Worm (Caenorhabditis elegans) whole organism, L4 larva: ENCODE results near the gene F14E5.8.

Experiments used
- D1046.2 ChIP-seq: fragments of 200-800 bp; sonication (Bioruptor generic); IDR thresholded peaks from 2 replicates; pipeline ENCODE4 v1.3.6; 2022; ENCODE audit warnings: missing genetic modification characterization, missing compliant biosample characterization
- F26F4.8 ChIP-seq: fragments of 200-800 bp; sonication (Bioruptor generic); conservative IDR thresholded peaks from 2 replicates; pipeline ENCODE4 v1.3.6; 2022; ENCODE audit warnings: missing genetic modification characterization, missing compliant biosample characterization
- F37D6.2 ChIP-seq: sonication (generic microtip); optimal IDR thresholded peaks from 2 replicates; lab custom pipeline; 2016; ENCODE audit warnings: mild to moderate bottlenecking, missing genetic modification characterization, missing compliant biosample characterization
- F44E2.7 ChIP-seq: fragments of 200-800 bp; sonication (Bioruptor generic); IDR thresholded peaks from 2 replicates; pipeline ENCODE4 v2.1.2; 2022; ENCODE audit warnings: missing genetic modification characterization, missing compliant biosample characterization
- T20F7.1 ChIP-seq: fragments of 200-800 bp; sonication (Bioruptor generic); optimal IDR thresholded peaks from 2 replicates; lab custom pipeline; 2018; ENCODE audit warnings: mild to moderate bottlenecking, missing genetic modification characterization, missing compliant biosample characterization
- Y48G9A.11 ChIP-seq: fragments of 200-800 bp; sonication (Bioruptor generic); IDR thresholded peaks from 2 replicates; pipeline ENCODE4 v1.3.6; 2022; ENCODE audit warnings: missing genetic modification reagents, missing genetic modification characterization, missing compliant biosample characterization
- Y75B8A.6 ChIP-seq: fragments of 200-800 bp; sonication (Bioruptor generic); IDR thresholded peaks from 2 replicates; pipeline ENCODE4 v1.3.6; 2022; ENCODE audit warnings: missing genetic modification reagents, missing genetic modification characterization, missing compliant biosample characterization
- aha-1 ChIP-seq: fragments of 150-350 bp; peaks from one replicate; lab custom pipeline; 2014; ENCODE audit warnings: missing biosample characterization, missing genetic modification characterization
- aly-2 ChIP-seq: sonication (generic microtip); optimal IDR thresholded peaks from 2 replicates; lab custom pipeline; 2018; ENCODE audit warnings: missing biosample characterization, missing genetic modification characterization
- ama-1 ChIP-seq: fragments of 150-350 bp; optimal IDR thresholded peaks from 2 replicates; lab custom pipeline; 2014; ENCODE audit warnings: inconsistent platforms, mixed read lengths
- arid-1 ChIP-seq: fragments of 200-800 bp; sonication (Bioruptor generic); conservative IDR thresholded peaks from 2 replicates; pipeline ENCODE4 v1.3.6; 2022; ENCODE audit warnings: missing genetic modification reagents, missing genetic modification characterization, missing compliant biosample characterization
- ceh-32 ChIP-seq: sonication (generic microtip); optimal IDR thresholded peaks from 2 replicates; lab custom pipeline; 2016; ENCODE audit warnings: mild to moderate bottlenecking, missing genetic modification characterization, missing compliant biosample characterization; ENCODE audit not compliant: poor library complexity
- ceh-62 ChIP-seq: sonication (generic microtip); optimal IDR thresholded peaks from 2 replicates; lab custom pipeline; 2017; ENCODE audit warnings: missing biosample characterization, missing genetic modification characterization
- cey-2 ChIP-seq: sonication (generic microtip); optimal IDR thresholded peaks from 3 replicates; lab custom pipeline; 2017; ENCODE audit warnings: missing genetic modification characterization, mild to moderate bottlenecking, missing compliant biosample characterization, antibody characterized with exemption, borderline replicate concordance; ENCODE audit not compliant: insufficient read depth
- ctbp-1 ChIP-seq: fragments of 200-800 bp; sonication (Bioruptor generic); IDR thresholded peaks from 2 replicates; pipeline ENCODE4 v1.3.6; 2022; ENCODE audit warnings: missing genetic modification reagents, missing genetic modification characterization, missing compliant biosample characterization
- daf-16 ChIP-seq, 3 experiments: sonication (generic microtip); optimal IDR thresholded peaks; 2 replicates each; lab custom pipeline; 2016 to 2017; ENCODE audit warnings: missing genetic modification characterization in 3 of 3, missing genetic modification reagents in 3 of 3, mild to moderate bottlenecking in 2 of 3, missing compliant biosample characterization in 2 of 3, missing biosample characterization in 1 of 3, moderate library complexity in 1 of 3
- dmd-6 ChIP-seq: fragments of 200-800 bp; sonication (Bioruptor generic); IDR thresholded peaks from 2 replicates; pipeline ENCODE4 v1.3.6; 2022; ENCODE audit warnings: missing genetic modification reagents, missing genetic modification characterization, missing compliant biosample characterization
- duxl-1 ChIP-seq: sonication (generic microtip); optimal IDR thresholded peaks from 2 replicates; lab custom pipeline; 2016; ENCODE audit warnings: mild to moderate bottlenecking, missing genetic modification characterization, moderate library complexity, missing compliant biosample characterization; ENCODE audit not compliant: poor library complexity
- dve-1 ChIP-seq: sonication (generic microtip); optimal IDR thresholded peaks from 2 replicates; lab custom pipeline; 2017; ENCODE audit warnings: antibody characterized with exemption, mild to moderate bottlenecking, missing genetic modification characterization, missing compliant biosample characterization; ENCODE audit not compliant: insufficient read depth
- egl-27 ChIP-seq: sonication (generic microtip); optimal IDR thresholded peaks from 3 replicates; lab custom pipeline; 2017; ENCODE audit warnings: missing biosample characterization, missing genetic modification reagents, missing genetic modification characterization
- fos-1 ChIP-seq: fragments of 150-350 bp; optimal IDR thresholded peaks from 2 replicates; lab custom pipeline; 2014; ENCODE audit warnings: missing biosample characterization, missing genetic modification characterization
- hif-1 ChIP-seq, 2 experiments: sonication (generic microtip); optimal IDR thresholded peaks; 2 replicates each; lab custom pipeline; 2016 to 2017; ENCODE audit warnings: missing compliant biosample characterization in 2 of 2, missing genetic modification characterization in 2 of 2, missing genetic modification reagents in 2 of 2, missing genotype in 2 of 2, mild to moderate bottlenecking in 1 of 2
- hlh-30 ChIP-seq: sonication (generic microtip); optimal IDR thresholded peaks from 2 replicates; lab custom pipeline; 2017; ENCODE audit warnings: antibody characterized with exemption, mild to moderate bottlenecking, missing genetic modification characterization, missing compliant biosample characterization; ENCODE audit not compliant: insufficient read depth
- lin-13 ChIP-seq: fragments of 150-350 bp; optimal IDR thresholded peaks from 2 replicates; lab custom pipeline; 2014; ENCODE audit warnings: missing biosample characterization, missing genetic modification reagents, missing genetic modification characterization
- lin-39 ChIP-seq: fragments of 150-350 bp; optimal IDR thresholded peaks from 2 replicates; lab custom pipeline; 2014; ENCODE audit warnings: missing biosample characterization, missing genetic modification reagents, missing genetic modification characterization
- lsy-2 ChIP-seq, 2 experiments: fragments of 150-350 bp in 1 of 2; sonication (generic microtip) in 1 of 2; optimal IDR thresholded peaks; 2 replicates each; lab custom pipeline; 2014 to 2017; ENCODE audit warnings: missing biosample characterization in 2 of 2, missing genetic modification characterization in 2 of 2
- madf-9 ChIP-seq: fragments of 200-800 bp; sonication (Bioruptor generic); conservative IDR thresholded peaks from 2 replicates; pipeline ENCODE4 v1.3.6; 2022; ENCODE audit warnings: missing genetic modification reagents, missing genetic modification characterization, missing compliant biosample characterization
- mdt-29 ChIP-seq: fragments of 200-800 bp; sonication (Bioruptor generic); IDR thresholded peaks from 2 replicates; pipeline ENCODE4 v1.3.6; 2022; ENCODE audit warnings: missing genetic modification reagents, missing genetic modification characterization, missing compliant biosample characterization
- mep-1 ChIP-seq: fragments of 150-350 bp; sonication (generic microtip); optimal IDR thresholded peaks from 3 replicates; lab custom pipeline; 2014; ENCODE audit warnings: missing biosample characterization, missing genetic modification characterization
- mxl-3 ChIP-seq: fragments of 200-800 bp; sonication (Bioruptor generic); optimal IDR thresholded peaks from 2 replicates; lab custom pipeline; 2018; ENCODE audit warnings: mild to moderate bottlenecking, missing genetic modification characterization, missing compliant biosample characterization
- nhr-10 ChIP-seq: fragments of 150-350 bp; optimal IDR thresholded peaks from 2 replicates; lab custom pipeline; 2014; ENCODE audit warnings: missing biosample characterization, missing genetic modification characterization
- nhr-102 ChIP-seq: sonication (generic microtip); optimal IDR thresholded peaks from 2 replicates; lab custom pipeline; 2016; ENCODE audit warnings: mild to moderate bottlenecking, missing genetic modification characterization, moderate library complexity, missing compliant biosample characterization
- nhr-11 ChIP-seq: fragments of 150-350 bp; optimal IDR thresholded peaks from 2 replicates; lab custom pipeline; 2014; ENCODE audit warnings: missing biosample characterization, missing genetic modification characterization
- nhr-111 ChIP-seq: fragments of 200-800 bp; sonication (Bioruptor generic); optimal IDR thresholded peaks from 2 replicates; lab custom pipeline; 2018; ENCODE audit warnings: mild to moderate bottlenecking, missing genetic modification characterization, missing compliant biosample characterization
- nhr-25 ChIP-seq: sonication (generic microtip); optimal IDR thresholded peaks from 2 replicates; lab custom pipeline; 2017; ENCODE audit warnings: missing genetic modification characterization, mild to moderate bottlenecking, missing compliant biosample characterization, antibody characterized with exemption, moderate library complexity, borderline replicate concordance; ENCODE audit not compliant: insufficient read depth
- nhr-28 ChIP-seq: fragments of 150-350 bp; optimal IDR thresholded peaks from 2 replicates; lab custom pipeline; 2014; ENCODE audit warnings: missing biosample characterization, missing genetic modification characterization
- nhr-42 ChIP-seq: fragments of 200-800 bp; sonication (Bioruptor generic); IDR thresholded peaks from 2 replicates; pipeline ENCODE4 v1.3.6; 2022; ENCODE audit warnings: missing genetic modification characterization, missing compliant biosample characterization
- nhr-77 ChIP-seq: fragments of 150-350 bp; optimal IDR thresholded peaks from 2 replicates; lab custom pipeline; 2014; ENCODE audit warnings: missing biosample characterization, missing genetic modification characterization
- pha-4 ChIP-seq, 2 experiments: fragments of 150-350 bp in 1 of 2; fragments of 200-800 bp in 1 of 2; sonication (Bioruptor generic) in 1 of 2; IDR thresholded peaks in 1 of 2; optimal IDR thresholded peaks in 1 of 2; 2 replicates each; pipeline versions ENCODE4 v1.3.6 to Lab custom; 2014 to 2022; ENCODE audit warnings: missing genetic modification characterization in 2 of 2, missing genetic modification reagents in 2 of 2, missing biosample characterization in 1 of 2, missing compliant biosample characterization in 1 of 2
- pqm-1 ChIP-seq: sonication (generic microtip); optimal IDR thresholded peaks from 2 replicates; lab custom pipeline; 2017; ENCODE audit warnings: missing biosample characterization, missing genetic modification characterization
- saeg-2 ChIP-seq: fragments of 200-800 bp; sonication (Bioruptor generic); IDR thresholded peaks from 2 replicates; pipeline ENCODE4 v1.3.6; 2022; ENCODE audit warnings: missing genetic modification reagents, missing genetic modification characterization, missing compliant biosample characterization
- sdz-12 ChIP-seq: fragments of 200-800 bp; sonication (Bioruptor generic); optimal IDR thresholded peaks from 2 replicates; lab custom pipeline; 2018; ENCODE audit warnings: mild to moderate bottlenecking, missing genetic modification characterization, missing compliant biosample characterization
- snpc-4 ChIP-seq: fragments of 150-350 bp; optimal IDR thresholded peaks from 2 replicates; lab custom pipeline; 2014; ENCODE audit warnings: missing biosample characterization, missing genetic modification characterization
- spr-1 ChIP-seq: sonication (generic microtip); optimal IDR thresholded peaks from 2 replicates; lab custom pipeline; 2016; ENCODE audit warnings: mild to moderate bottlenecking, missing genetic modification characterization, missing compliant biosample characterization
- spr-3 ChIP-seq: fragments of 200-800 bp; sonication (Bioruptor generic); optimal IDR thresholded peaks from 2 replicates; lab custom pipeline; 2018; ENCODE audit warnings: mild to moderate bottlenecking, missing genetic modification characterization, missing compliant biosample characterization
- tra-1 ChIP-seq: fragments of 200-800 bp; sonication (Bioruptor generic); IDR thresholded peaks from 2 replicates; pipeline ENCODE4 v1.3.6; 2022; ENCODE audit warnings: missing genetic modification reagents, missing genetic modification characterization, missing compliant biosample characterization
- unc-62 ChIP-seq, 3 experiments: fragments of 150-350 bp in 1 of 3; sonication (generic microtip); optimal IDR thresholded peaks in 2 of 3; peaks in 1 of 3; 1 replicate in 1 of 3; 2 replicates in 2 of 3; lab custom pipeline; 2014 to 2017; ENCODE audit warnings: missing biosample characterization in 3 of 3, missing genetic modification characterization in 3 of 3, missing genetic modification reagents in 3 of 3, missing genotype in 1 of 3
- vab-7 ChIP-seq: fragments of 200-800 bp; sonication (Bioruptor generic); IDR thresholded peaks from 2 replicates; pipeline ENCODE4 v1.3.6; 2022; ENCODE audit warnings: missing genetic modification reagents, missing genetic modification characterization, missing compliant biosample characterization
- ztf-11 ChIP-seq: fragments of 150-350 bp; optimal IDR thresholded peaks from 2 replicates; lab custom pipeline; 2014; ENCODE audit warnings: missing biosample characterization, missing genetic modification characterization

F14E5.8 gene

ce11 chrII:8386897-8387296, 33.0 kb upstream of the F14E5.8 start (continued):
- TF ChIP-seq unc-62 (GFP tag; optimal IDR thresholded peaks at IDR 0.05 in 1 of 2; lab: Kevin White, UChicago) (peak in 1 of 2 experiments; percentile 13), unc-62 (tag; optimal IDR thresholded peaks at IDR 0.05; lab: Kevin White, UChicago) (no peak), ceh-62 (tag; lab: Kevin White, UChicago) (no peak), vab-7 (GFP tag; lab: Robert Waterston, UW) (no peak), saeg-2 (GFP tag; lab: Robert Waterston, UW) (peak; percentile 57; the same call in 1 of the 2 replicates), ama-1 (no peak), nhr-111 (GFP tag; lab: Kevin White, UChicago) (no peak), ceh-32 (tag; lab: Kevin White, UChicago) (no peak), mep-1 (tag; lab: Kevin White, UChicago) (no peak), hif-1 (tag; optimal IDR thresholded peaks at IDR 0.05; lab: Kevin White, UChicago) (no peak), madf-9 (GFP tag; lab: Robert Waterston, UW) (no peak), sdz-12 (GFP tag; lab: Kevin White, UChicago) (no peak), ctbp-1 (no peak), nhr-42 (GFP tag; lab: Robert Waterston, UW) (no peak), tra-1 (no peak), mxl-3 (GFP tag; lab: Kevin White, UChicago) (no peak), nhr-10 (tag; lab: Kevin White, UChicago) (peak; percentile 1), mdt-29 (GFP tag; lab: Robert Waterston, UW) (no peak), fos-1 (tag; lab: Kevin White, UChicago) (no peak), pha-4 (GFP tag; IDR thresholded peaks at IDR 0.05; lab: Robert Waterston, UW) (no peak), pha-4 (tag; optimal IDR thresholded peaks at IDR 0.05; lab: Kevin White, UChicago) (no peak), lin-13 (GFP tag; lab: Kevin White, UChicago) (no peak), lin-39 (tag; lab: Kevin White, UChicago) (no peak), lsy-2 (tag; optimal IDR thresholded peaks at IDR 0.05; lab: Kevin White, UChicago) (no peak), D1046.2 (GFP tag; lab: Robert Waterston, UW) (no peak), nhr-77 (tag; lab: Kevin White, UChicago) (no peak), nhr-11 (tag; lab: Kevin White, UChicago) (no peak), ztf-11 (tag; lab: Kevin White, UChicago) (no peak), hlh-30 (no peak), dve-1 (tag; lab: Kevin White, UChicago) (peak; percentile 32), Y75B8A.6 (GFP tag; lab: Robert Waterston, UW) (no peak), dmd-6 (GFP tag; lab: Robert Waterston, UW) (peak; percentile 92), daf-16 (GFP tag; optimal IDR thresholded peaks at IDR 0.05; lab: Kevin White, UChicago) (peak in 1 of 2 experiments; percentile 6), daf-16 (tag; optimal IDR thresholded peaks at IDR 0.05; lab: Kevin White, UChicago) (peak; percentile 40), cey-2 (tag; lab: Kevin White, UChicago) (no peak), F26F4.8 (no peak), spr-3 (GFP tag; lab: Kevin White, UChicago) (no peak), spr-1 (tag; lab: Kevin White, UChicago) (no peak), aha-1 (tag; lab: Kevin White, UChicago) (no peak), nhr-28 (tag; lab: Kevin White, UChicago) (peak; percentile 74), Y48G9A.11 (GFP tag; lab: Robert Waterston, UW) (no peak), aly-2 (tag; lab: Kevin White, UChicago) (no peak), F44E2.7 (no peak), F37D6.2 (no peak), nhr-25 (tag; lab: Kevin White, UChicago) (no peak), T20F7.1 (GFP tag; lab: Kevin White, UChicago) (no peak), pqm-1 (tag; lab: Kevin White, UChicago) (peak; percentile 80), nhr-102 (tag; lab: Kevin White, UChicago) (peak; percentile 59), duxl-1 (no peak), arid-1 (no peak), snpc-4 (tag; lab: Kevin White, UChicago) (no peak), egl-27 (tag; lab: Kevin White, UChicago) (no peak)
